Worm (Caenorhabditis elegans) whole organism, L1 larva: ENCODE data around the gene unc-82.

ENCODE experiments used
- C16A3.4 ChIP-seq: fragments of 150-350 bp; optimal IDR thresholded peaks from 2 replicates; lab custom pipeline; 2014; ENCODE audit warnings: missing biosample characterization, missing genetic modification characterization
- aly-2 ChIP-seq: fragments of 150-350 bp; optimal IDR thresholded peaks from 2 replicates; lab custom pipeline; 2014; ENCODE audit warnings: missing biosample characterization, missing genetic modification characterization
- ces-1 ChIP-seq: fragments of 150-350 bp; optimal IDR thresholded peaks from 2 replicates; lab custom pipeline; 2014; ENCODE audit warnings: missing biosample characterization, missing genetic modification reagents, missing genetic modification characterization
- lin-13 ChIP-seq: fragments of 150-350 bp; optimal IDR thresholded peaks from 2 replicates; lab custom pipeline; 2014; ENCODE audit warnings: missing biosample characterization, missing genetic modification reagents, missing genetic modification characterization
- lir-3 ChIP-seq: sonication (generic microtip); optimal IDR thresholded peaks from 2 replicates; lab custom pipeline; 2016; ENCODE audit warnings: mild to moderate bottlenecking, missing genetic modification characterization, moderate library complexity, missing compliant biosample characterization; ENCODE audit not compliant: poor library complexity
- nhr-12 ChIP-seq: sonication (generic microtip); optimal IDR thresholded peaks from 2 replicates; lab custom pipeline; 2017; ENCODE audit warnings: missing biosample characterization, missing genetic modification characterization
- skn-1 ChIP-seq: fragments of 150-350 bp; optimal IDR thresholded peaks from 2 replicates; lab custom pipeline; 2014; ENCODE audit warnings: missing biosample characterization, missing genetic modification characterization
- sox-4 ChIP-seq: sonication (generic microtip); optimal IDR thresholded peaks from 2 replicates; lab custom pipeline; 2016; ENCODE audit warnings: missing genetic modification characterization, missing compliant biosample characterization
- swsn-7 ChIP-seq: sonication (generic microtip); optimal IDR thresholded peaks from 2 replicates; lab custom pipeline; 2016; ENCODE audit warnings: missing genetic modification characterization, missing compliant biosample characterization
- tbx-2 ChIP-seq: sonication (generic microtip); optimal IDR thresholded peaks from 2 replicates; lab custom pipeline; 2016; ENCODE audit warnings: missing genetic modification characterization, missing compliant biosample characterization
- zag-1 ChIP-seq: fragments of 150-350 bp; optimal IDR thresholded peaks from 2 replicates; lab custom pipeline; 2014; ENCODE audit warnings: missing biosample characterization, missing genetic modification characterization

DNA sequence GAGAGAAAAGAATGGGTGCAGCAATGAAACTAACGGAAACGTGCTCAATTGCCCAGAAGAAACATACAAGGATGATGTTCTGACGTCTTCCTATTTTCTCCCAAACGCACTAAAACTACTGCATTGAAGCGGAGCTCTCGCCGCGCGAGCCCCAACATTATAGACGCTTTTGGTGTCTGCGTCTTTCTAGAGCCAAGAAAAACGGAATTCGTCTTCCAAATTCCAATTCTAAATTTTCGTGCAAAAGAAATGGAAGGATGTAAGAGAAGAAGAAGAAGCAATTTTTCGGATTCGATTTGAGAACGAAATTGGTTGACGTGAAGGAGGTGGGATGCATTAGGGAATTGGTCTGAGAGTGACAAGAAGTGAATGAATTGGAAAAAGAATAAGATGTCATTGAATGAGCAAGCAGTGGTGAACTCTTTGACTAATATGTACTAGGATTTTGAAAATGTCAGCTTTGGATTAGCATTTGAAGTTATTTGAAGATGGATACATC, 29.4 kb downstream of the unc-82 start:
- TF ChIP-seq lin-13 (no peak), nhr-12 (tag; lab: Kevin White, UChicago) (no peak), aly-2 (tag; lab: Kevin White, UChicago) (no peak), swsn-7 (no peak), ces-1 (GFP tag; lab: Kevin White, UChicago) (no peak), skn-1 (tag; lab: Kevin White, UChicago) (no peak), sox-4 (tag; lab: Kevin White, UChicago) (no peak), zag-1 (tag; lab: Kevin White, UChicago) (no peak), tbx-2 (tag; lab: Kevin White, UChicago) (no peak), C16A3.4 (tag; lab: Kevin White, UChicago) (no peak), lir-3 (tag; lab: Kevin White, UChicago) (no peak)
